Fruit fly (Drosophila melanogaster): Measurements from ENCODE around the gene Cdep.
A peak's percentile ranks its signal among the peaks of the same experiment; 100 is the strongest.

The Cdep gene

DNA sequence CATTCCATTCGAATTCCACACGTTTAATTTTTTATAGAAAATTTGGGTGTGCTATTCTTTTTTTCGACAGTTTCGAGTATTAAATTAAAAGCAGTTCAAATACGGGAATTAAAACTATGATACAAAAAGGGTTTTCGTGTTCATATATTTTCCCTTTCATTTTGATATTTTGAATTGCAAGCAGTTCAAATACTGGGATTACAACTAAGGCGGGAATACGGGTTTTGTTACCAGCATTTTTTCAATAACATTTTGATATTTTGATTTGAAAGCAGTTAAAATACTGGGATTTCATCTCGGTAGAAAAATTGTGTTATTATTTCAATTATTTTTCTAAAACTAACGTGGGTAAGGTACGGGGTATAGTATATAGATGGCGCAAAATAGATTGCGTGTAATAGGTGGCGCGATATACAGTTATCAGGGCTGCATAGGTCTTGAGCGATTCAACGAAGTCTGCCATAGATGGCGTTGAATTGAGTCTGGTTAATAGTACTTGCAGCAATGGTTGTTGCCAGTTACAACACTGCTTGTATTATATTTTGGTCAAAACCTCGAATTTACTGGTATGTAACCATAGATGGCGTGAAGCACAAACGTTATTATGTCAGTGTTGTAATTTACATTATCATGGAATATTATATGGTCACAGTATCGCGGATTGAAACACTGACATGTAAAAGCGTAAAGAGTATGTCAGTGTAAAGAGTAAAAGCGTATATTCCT is 60.2 kb downstream of the Cdep start (continued):
- no peak for TF ChIP-seq nau (GFP tag; optimal IDR thresholded peaks at IDR 0.05)
- TF ChIP-seq CG17385 (GFP tag; optimal IDR thresholded peaks at IDR 0.05), result no peak
- TF ChIP-seq sim (GFP tag; IDR thresholded peaks at IDR 0.05), result no peak
- TF ChIP-seq Trl (optimal IDR thresholded peaks at IDR 0.05), result no peak
- peak; percentile 85 for TF ChIP-seq Trl (GFP tag; optimal IDR thresholded peaks at IDR 0.05)
- no peak for TF ChIP-seq bsh (GFP tag; optimal IDR thresholded peaks at IDR 0.05)
- TF ChIP-seq Hmr (GFP tag; optimal IDR thresholded peaks at IDR 0.05), result peak; percentile 82
- peak; percentile 53 for TF ChIP-seq CHES-1-like (GFP tag; optimal IDR thresholded peaks at IDR 0.05)
- no peak for TF ChIP-seq Jarid2 (GFP tag; optimal IDR thresholded peaks at IDR 0.05)
- peak; percentile 60 for TF ChIP-seq ssp (GFP tag; IDR thresholded peaks at IDR 0.05)
- peak; percentile 64 for TF ChIP-seq CG10267 (tag; optimal IDR thresholded peaks at IDR 0.05)
- TF ChIP-seq CG6272 (GFP tag; IDR thresholded peaks at IDR 0.05), result peak; percentile 63; the same call in 1 of the 2 replicates
- peak; percentile 43; the same call in 1 of the 2 replicates for TF ChIP-seq stc (GFP tag; IDR thresholded peaks at IDR 0.05)
- no peak for TF ChIP-seq CG18599 (GFP tag; optimal IDR thresholded peaks at IDR 0.05)
- TF ChIP-seq chif (GFP tag; optimal IDR thresholded peaks at IDR 0.05), result peak; percentile 55 to 78
- TF ChIP-seq Antp (GFP tag; optimal IDR thresholded peaks at IDR 0.05), result peak; percentile 79
- no peak for TF ChIP-seq hth (optimal IDR thresholded peaks at IDR 0.05)
- TF ChIP-seq fd102C (GFP tag; optimal IDR thresholded peaks at IDR 0.05), result no peak
- peak; percentile 51 for TF ChIP-seq emc (GFP tag; optimal IDR thresholded peaks at IDR 0.05)
- peak; percentile 86 for TF ChIP-seq Dbx (GFP tag; IDR thresholded peaks at IDR 0.05)
- TF ChIP-seq Atf3 (GFP tag; optimal IDR thresholded peaks at IDR 0.05), result peak; percentile 13
- TF ChIP-seq CG1602 (GFP tag; optimal IDR thresholded peaks at IDR 0.05), result peak; percentile 69
- TF ChIP-seq CG4730 (GFP tag; IDR thresholded peaks at IDR 0.05), result peak; percentile 56
- no peak for TF ChIP-seq CG6254 (GFP tag; optimal IDR thresholded peaks at IDR 0.05)
- TF ChIP-seq croc (GFP tag; conservative IDR thresholded peaks at IDR 0.05), result peak; percentile 49; the same call in 2 of the 3 replicates
- TF ChIP-seq ham (GFP tag; IDR thresholded peaks at IDR 0.05), result no peak
- TF ChIP-seq so (GFP tag; IDR thresholded peaks at IDR 0.05), result peak; percentile 63; the same call in 1 of the 3 replicates
- no peak for TF ChIP-seq CG15479 (GFP tag; optimal IDR thresholded peaks at IDR 0.05)
- no peak for TF ChIP-seq CG14860 (GFP tag; IDR thresholded peaks at IDR 0.05; ENCODE audit: partially characterized antibody)
- TF ChIP-seq cas (GFP tag; IDR thresholded peaks at IDR 0.05), result 0 out of 2 replicates have a peak, but pooled peaks have one; percentile 9
- no peak for TF ChIP-seq gcm2 (GFP tag; optimal IDR thresholded peaks at IDR 0.05)
- peak; percentile 23; the same call in 1 of the 3 replicates for TF ChIP-seq gce (GFP tag; IDR thresholded peaks at IDR 0.05)
- peak; percentile 83; the same call in 2 of the 3 replicates for TF ChIP-seq CG34422 (GFP tag; IDR thresholded peaks at IDR 0.05)
- peak; percentile 71 for TF ChIP-seq CG14965 (GFP tag; optimal IDR thresholded peaks at IDR 0.05; ENCODE audit: borderline replicate concordance)
- TF ChIP-seq zf30C (GFP tag; optimal IDR thresholded peaks at IDR 0.05), result no peak
- TF ChIP-seq fru (optimal IDR thresholded peaks at IDR 0.05), result no peak
- peak; percentile 51 for TF ChIP-seq CG13123 (GFP tag; optimal IDR thresholded peaks at IDR 0.05)
- TF ChIP-seq CG6791 (GFP tag; IDR thresholded peaks at IDR 0.05; ENCODE audit: partially characterized antibody), result peak; percentile 41; the same call in 1 of the 3 replicates
- peak; percentile 12 for TF ChIP-seq ftz-f1 (GFP tag; optimal IDR thresholded peaks at IDR 0.05)
- no peak for TF ChIP-seq CG7745 (tag; optimal IDR thresholded peaks at IDR 0.05)
- TF ChIP-seq HLH54F (GFP tag; optimal IDR thresholded peaks at IDR 0.05), result peak; percentile 70
